Worm (Caenorhabditis elegans) whole organism, L4 larva: Measurements from ENCODE around the gene mpz-6.

ENCODE experiments used
- Y48G9A.11 ChIP-seq: fragments of 200-800 bp; sonication (Bioruptor generic); IDR thresholded peaks from 2 replicates; pipeline ENCODE4 v1.3.6; 2022; ENCODE audit warnings: missing genetic modification reagents, missing genetic modification characterization, missing compliant biosample characterization
- ZK337.2 ChIP-seq: fragments of 200-800 bp; sonication (Bioruptor generic); IDR thresholded peaks from 2 replicates; pipeline ENCODE4 v1.3.6; 2022; ENCODE audit warnings: missing genetic modification reagents, missing genetic modification characterization, missing compliant biosample characterization
- egl-27 ChIP-seq: sonication (generic microtip); optimal IDR thresholded peaks from 3 replicates; lab custom pipeline; 2017; ENCODE audit warnings: missing biosample characterization, missing genetic modification reagents, missing genetic modification characterization
- nhr-11 ChIP-seq: fragments of 150-350 bp; optimal IDR thresholded peaks from 2 replicates; lab custom pipeline; 2014; ENCODE audit warnings: missing biosample characterization, missing genetic modification characterization
- pha-4 ChIP-seq, 2 experiments: fragments of 150-350 bp in 1 of 2; fragments of 200-800 bp in 1 of 2; sonication (Bioruptor generic) in 1 of 2; IDR thresholded peaks in 1 of 2; optimal IDR thresholded peaks in 1 of 2; 2 replicates each; pipeline versions ENCODE4 v1.3.6 to Lab custom; 2014 to 2022; ENCODE audit warnings: missing genetic modification characterization in 2 of 2, missing genetic modification reagents in 2 of 2, missing biosample characterization in 1 of 2, missing compliant biosample characterization in 1 of 2
- tag-97 ChIP-seq: fragments of 200-800 bp; sonication (Bioruptor generic); IDR thresholded peaks from 2 replicates; pipeline ENCODE4 v1.3.6; 2022; ENCODE audit warnings: missing genetic modification characterization, missing compliant biosample characterization
- unc-62 ChIP-seq, 3 experiments: fragments of 150-350 bp in 1 of 3; sonication (generic microtip); optimal IDR thresholded peaks in 2 of 3; peaks in 1 of 3; 1 replicate in 1 of 3; 2 replicates in 2 of 3; lab custom pipeline; 2014 to 2017; ENCODE audit warnings: missing biosample characterization in 3 of 3, missing genetic modification characterization in 3 of 3, missing genetic modification reagents in 3 of 3, missing genotype in 1 of 3
- zfp-2 ChIP-seq: sonication (generic microtip); optimal IDR thresholded peaks from 2 replicates; lab custom pipeline; 2016; ENCODE audit warnings: mild to moderate bottlenecking, missing genetic modification characterization, missing compliant biosample characterization
- zip-11 ChIP-seq: fragments of 200-800 bp; sonication (Bioruptor generic); IDR thresholded peaks from 2 replicates; pipeline ENCODE4 v1.3.6; 2022; ENCODE audit warnings: missing genetic modification characterization, missing compliant biosample characterization
- ztf-11 ChIP-seq: fragments of 150-350 bp; optimal IDR thresholded peaks from 2 replicates; lab custom pipeline; 2014; ENCODE audit warnings: missing biosample characterization, missing genetic modification characterization

DNA sequence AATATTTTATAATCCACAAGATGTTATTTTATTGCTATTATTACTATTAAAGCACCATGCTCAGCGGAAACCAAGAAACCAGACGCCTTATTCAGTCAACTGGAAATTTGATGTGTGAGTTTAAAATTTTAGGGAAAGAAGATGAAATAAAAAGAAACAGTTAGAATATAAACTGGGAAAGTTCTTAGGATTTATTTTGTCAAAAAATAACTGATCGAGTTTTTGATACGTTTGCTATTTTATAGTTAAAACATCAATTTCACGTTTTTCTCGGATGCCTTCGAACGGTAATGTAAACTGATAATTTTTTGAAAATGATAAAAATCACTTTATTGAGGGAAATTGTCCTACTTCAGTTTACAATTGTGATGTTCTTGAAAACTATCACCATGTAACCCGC lies 34.5 kb downstream of the mpz-6 start, which contains the start of gene C06C3.3:
- TF ChIP-seq pha-4 (GFP tag; IDR thresholded peaks at IDR 0.05; lab: Robert Waterston, UW): no peak
- no peak for TF ChIP-seq pha-4 (tag; optimal IDR thresholded peaks at IDR 0.05; lab: Kevin White, UChicago)
- TF ChIP-seq ztf-11 (tag; lab: Kevin White, UChicago): no peak
- TF ChIP-seq nhr-11 (tag; lab: Kevin White, UChicago): no peak
- TF ChIP-seq zfp-2: no peak
- TF ChIP-seq ZK337.2: no peak
- no peak for TF ChIP-seq tag-97 (GFP tag; lab: Robert Waterston, UW)
- no peak for TF ChIP-seq zip-11 (GFP tag; lab: Robert Waterston, UW)
- TF ChIP-seq unc-62 (GFP tag; optimal IDR thresholded peaks at IDR 0.05 in 1 of 2; lab: Kevin White, UChicago): no peak
- TF ChIP-seq unc-62 (tag; optimal IDR thresholded peaks at IDR 0.05; lab: Kevin White, UChicago): no peak
- no peak for TF ChIP-seq Y48G9A.11 (GFP tag; lab: Robert Waterston, UW)
- no peak for TF ChIP-seq egl-27 (tag; lab: Kevin White, UChicago)
